Worm (Caenorhabditis elegans) whole organism, early embryonic: ENCODE measurements around the gene gln-5.

Experiments used
- B0310.2 ChIP-seq: sonication (generic microtip); optimal IDR thresholded peaks from 2 replicates; lab custom pipeline; 2016; ENCODE audit warnings: mild to moderate bottlenecking, missing genetic modification characterization, missing compliant biosample characterization
- F13C5.2 ChIP-seq: sonication (generic microtip); optimal IDR thresholded peaks from 2 replicates; lab custom pipeline; 2017; ENCODE audit warnings: mild to moderate bottlenecking, missing genetic modification characterization, inconsistent platforms, missing compliant biosample characterization
- ceh-36 ChIP-seq: sonication (generic microtip); optimal IDR thresholded peaks from 2 replicates; lab custom pipeline; 2016; ENCODE audit warnings: missing genetic modification characterization, inconsistent platforms, missing compliant biosample characterization
- scrt-1 ChIP-seq: fragments of 200-800 bp; sonication (Bioruptor generic); IDR thresholded peaks from 2 replicates; pipeline ENCODE4 v1.3.6; 2022; ENCODE audit warnings: missing genetic modification characterization, missing compliant biosample characterization
- tbx-11 ChIP-seq: fragments of 200-800 bp; sonication (Bioruptor generic); IDR thresholded peaks from 2 replicates; pipeline ENCODE4 v1.3.6; 2022; ENCODE audit warnings: missing genetic modification characterization, missing compliant biosample characterization

The gln-5 gene

ce11 chrIV:17230958-17231357 is 42.5 kb downstream of the gln-5 start, which contains the start of gene npr-32:
Gene npr-32 (minus strand): TSS chrIV:17231058.
- no peak for TF ChIP-seq ceh-36 (tag; lab: Kevin White, UChicago)
- TF ChIP-seq B0310.2 (tag; lab: Kevin White, UChicago), result no peak
- no peak for TF ChIP-seq tbx-11 (GFP tag; lab: Robert Waterston, UW)

ce11 chrIV:17223474-17223873 is 50.0 kb downstream of the gln-5 start, which contains the start of gene Y116A8B.4:
Gene Y116A8B.4 (plus strand): TSS chrIV:17223774.
- TF ChIP-seq tbx-11 (GFP tag; lab: Robert Waterston, UW) (no peak), F13C5.2 (tag; lab: Kevin White, UChicago) (no peak), scrt-1 (GFP tag; lab: Robert Waterston, UW) (no peak)
